Worm (Caenorhabditis elegans) whole organism, L2 larva: Measurements from ENCODE around the gene F46C5.4.

Source experiments
- R02D3.7 ChIP-seq: fragments of 150-350 bp; optimal IDR thresholded peaks from 2 replicates; lab custom pipeline; 2014; ENCODE audit warnings: missing biosample characterization, missing genetic modification characterization
- ZK546.5 ChIP-seq: sonication (generic microtip); optimal IDR thresholded peaks from 2 replicates; lab custom pipeline; 2017; ENCODE audit warnings: missing biosample characterization, missing genetic modification characterization
- ama-1 ChIP-seq: fragments of 150-350 bp; optimal IDR thresholded peaks from 2 replicates; lab custom pipeline; 2018; ENCODE audit warnings: inconsistent platforms
- egl-27 ChIP-seq: sonication (generic microtip); optimal IDR thresholded peaks from 3 replicates; lab custom pipeline; 2017; ENCODE audit warnings: missing biosample characterization, missing genetic modification reagents, missing genetic modification characterization
- elt-3 ChIP-seq: sonication (generic microtip); optimal IDR thresholded peaks from 2 replicates; lab custom pipeline; 2017; ENCODE audit warnings: missing biosample characterization, missing genetic modification characterization
- fos-1 ChIP-seq: fragments of 150-350 bp; optimal IDR thresholded peaks from 2 replicates; lab custom pipeline; 2014; ENCODE audit warnings: missing biosample characterization, missing genetic modification characterization
- mdl-1 ChIP-seq, 2 experiments: fragments of 150-350 bp in 1 of 2; sonication (generic microtip) in 1 of 2; optimal IDR thresholded peaks; 2 replicates each; lab custom pipeline; 2017; ENCODE audit warnings: missing biosample characterization in 2 of 2, missing genetic modification characterization in 2 of 2
- nhr-11 ChIP-seq: fragments of 150-350 bp; optimal IDR thresholded peaks from 2 replicates; lab custom pipeline; 2014; ENCODE audit warnings: missing biosample characterization, missing genetic modification characterization
- nhr-23 ChIP-seq: fragments of 150-350 bp; optimal IDR thresholded peaks from 2 replicates; lab custom pipeline; 2014; ENCODE audit warnings: missing biosample characterization, missing genetic modification reagents, missing genetic modification characterization
- nhr-6 ChIP-seq: fragments of 150-350 bp; optimal IDR thresholded peaks from 2 replicates; lab custom pipeline; 2014; ENCODE audit warnings: missing biosample characterization, missing genetic modification characterization

- TF ChIP-seq fos-1 (tag; lab: Kevin White, UChicago) (no peak), R02D3.7 (tag; lab: Kevin White, UChicago) (no peak), egl-27 (tag; lab: Kevin White, UChicago) (no peak), nhr-23 (tag; lab: Kevin White, UChicago) (no peak), ZK546.5 (tag; lab: Kevin White, UChicago) (no peak), elt-3 (no peak), nhr-6 (tag; lab: Kevin White, UChicago) (no peak), ama-1 (lab: Kevin White, UChicago) (no peak), mdl-1 (tag; optimal IDR thresholded peaks at IDR 0.05; lab: Kevin White, UChicago) (no peak), nhr-11 (tag; lab: Kevin White, UChicago) (no peak)
Observed at ce11 chrII:8799725-8800124, 36.2 kb upstream of the F46C5.4 start.
